Worm (Caenorhabditis elegans): ENCODE measurements around the gene Y46G5A.23.

- TF ChIP-seq mec-3 (tag; optimal IDR thresholded peaks at IDR 0.05; ENCODE audit: borderline replicate concordance) (no peak), fkh-10 (GFP tag; optimal IDR thresholded peaks at IDR 0.05) (no peak), ceh-19 (GFP tag; optimal IDR thresholded peaks at IDR 0.05) (no peak)
Observed at ce11 chrII:12799927-12800522, 28.7 kb downstream of the Y46G5A.23 start.
